Fruit fly (Drosophila melanogaster) whole organism, pupa: ENCODE results near the gene CG15922.

Experiments
- CG10348 ChIP-seq: fragments of 200-800 bp; sonication (Bioruptor generic); IDR thresholded peaks from 2 replicates; pipeline ENCODE4 v1.3.6; 2022; ENCODE audit warnings: missing biosample characterization, missing genetic modification characterization
- CG12605 ChIP-seq: fragments of 200-800 bp; sonication (Bioruptor generic); IDR thresholded peaks from 2 replicates; pipeline ENCODE4 v1.3.6; 2022; ENCODE audit warnings: missing biosample characterization, missing genetic modification characterization
- CG13204 ChIP-seq: fragments of 200-800 bp; sonication (Bioruptor generic); optimal IDR thresholded peaks from 2 replicates; lab custom pipeline; 2018; ENCODE audit warnings: missing biosample characterization, mild to moderate bottlenecking, missing genetic modification characterization, moderate library complexity
- CG14655 ChIP-seq: fragments of 200-800 bp; sonication (Bioruptor generic); optimal IDR thresholded peaks from 3 replicates; lab custom pipeline; 2017; ENCODE audit warnings: mild to moderate bottlenecking, missing biosample characterization, missing genetic modification reagents, missing genetic modification characterization
- CG15710 ChIP-seq: fragments of 200-800 bp; sonication (Bioruptor generic); optimal IDR thresholded peaks from 2 replicates; lab custom pipeline; 2018; ENCODE audit warnings: missing biosample characterization, mild to moderate bottlenecking, missing genetic modification characterization, moderate library complexity
- CG17806 ChIP-seq: fragments of 200-800 bp; sonication (Bioruptor generic); optimal IDR thresholded peaks from 2 replicates; lab custom pipeline; 2018; ENCODE audit warnings: missing biosample characterization, mild to moderate bottlenecking, missing genetic modification characterization, moderate library complexity
- CG32121 ChIP-seq: fragments of 200-800 bp; sonication (Bioruptor generic); IDR thresholded peaks from 2 replicates; pipeline ENCODE4 v1.3.6; 2022; ENCODE audit warnings: missing biosample characterization, missing genetic modification characterization
- CG34367 ChIP-seq: fragments of 200-800 bp; sonication (Bioruptor generic); optimal IDR thresholded peaks from 2 replicates; lab custom pipeline; 2018; ENCODE audit warnings: missing biosample characterization, mild to moderate bottlenecking, missing genetic modification characterization
- CG4496 ChIP-seq: fragments of 200-800 bp; sonication (Bioruptor generic); IDR thresholded peaks from 3 replicates; pipeline ENCODE4 v1.3.6; 2022; ENCODE audit warnings: missing biosample characterization, missing genetic modification characterization
- CG8159 ChIP-seq: fragments of 200-800 bp; sonication (Bioruptor generic); optimal IDR thresholded peaks from 3 replicates; lab custom pipeline; 2018; ENCODE audit warnings: missing biosample characterization, mild to moderate bottlenecking, missing genetic modification characterization, moderate library complexity
- CG8301 ChIP-seq: fragments of 200-800 bp; sonication (Bioruptor generic); optimal IDR thresholded peaks from 2 replicates; lab custom pipeline; 2018; ENCODE audit warnings: missing biosample characterization, mild to moderate bottlenecking, missing genetic modification characterization
- CG9948 ChIP-seq: fragments of 200-800 bp; sonication (Bioruptor generic); optimal IDR thresholded peaks from 2 replicates; lab custom pipeline; 2018; ENCODE audit warnings: missing biosample characterization, mild to moderate bottlenecking, missing genetic modification characterization, moderate library complexity
- D1 ChIP-seq: fragments of 200-800 bp; sonication (Bioruptor generic); optimal IDR thresholded peaks from 2 replicates; lab custom pipeline; 2018; ENCODE audit warnings: missing biosample characterization, mild to moderate bottlenecking, missing genetic modification characterization, moderate library complexity
- EcR ChIP-seq: fragments of 200-800 bp; sonication (Bioruptor generic); optimal IDR thresholded peaks from 3 replicates; lab custom pipeline; 2019; ENCODE audit warnings: missing biosample characterization, missing genetic modification characterization, mild to moderate bottlenecking, moderate library complexity, missing genetic modification reagents
- Ets98B ChIP-seq: fragments of 200-800 bp; sonication (Bioruptor generic); IDR thresholded peaks from 2 replicates; pipeline ENCODE4 v1.3.6; 2022; ENCODE audit warnings: missing biosample characterization, missing genetic modification characterization
- Pif1A ChIP-seq: fragments of 200-800 bp; sonication (Bioruptor generic); optimal IDR thresholded peaks from 3 replicates; lab custom pipeline; 2016; ENCODE audit warnings: missing biosample characterization, missing genetic modification characterization
- Pif1B ChIP-seq: fragments of 200-800 bp; sonication (Bioruptor generic); optimal IDR thresholded peaks from 3 replicates; lab custom pipeline; 2016; ENCODE audit warnings: missing biosample characterization, missing genetic modification characterization
- Snoo ChIP-seq: fragments of 200-800 bp; sonication (Bioruptor generic); optimal IDR thresholded peaks from 3 replicates; lab custom pipeline; 2017; ENCODE audit warnings: missing biosample characterization, mild to moderate bottlenecking, missing genetic modification characterization, inconsistent platforms
- fd96Ca ChIP-seq: fragments of 200-800 bp; sonication (Bioruptor generic); IDR thresholded peaks from 3 replicates; pipeline ENCODE4 v1.3.6; 2022; ENCODE audit warnings: missing biosample characterization, missing genetic modification characterization
- gl ChIP-seq: fragments of 200-800 bp; sonication (Bioruptor generic); optimal IDR thresholded peaks from 2 replicates; lab custom pipeline; 2018; ENCODE audit warnings: missing biosample characterization, mild to moderate bottlenecking, missing genetic modification characterization
- rn ChIP-seq: fragments of 200-800 bp; sonication (Bioruptor generic); IDR thresholded peaks from 2 replicates; pipeline ENCODE4 v1.3.6; 2022; ENCODE audit warnings: missing biosample characterization, missing genetic modification characterization

Gene CG15922

DNA sequence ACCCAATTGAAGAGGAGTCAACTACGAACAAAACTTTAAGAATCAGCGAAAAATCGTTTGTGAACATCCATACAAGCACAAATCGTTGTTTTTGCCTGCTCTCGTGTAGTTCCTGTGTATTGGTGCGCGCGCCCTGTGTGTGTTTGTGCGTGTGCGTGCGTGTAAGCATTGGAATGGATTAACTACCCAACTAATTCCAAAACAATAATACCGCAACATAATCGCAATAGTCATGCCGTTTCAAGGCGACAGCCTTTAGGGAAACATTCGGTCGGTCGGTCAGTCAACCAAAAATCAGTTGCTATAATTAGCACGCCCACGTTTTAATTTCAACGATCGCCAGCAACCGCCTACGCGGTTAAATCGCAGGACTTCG lies 33.4 kb upstream of the CG15922 start:
- TF ChIP-seq Ets98B (no peak), fd96Ca (GFP tag; lab: Robert Waterston, UW) (0 out of 3 replicates have a peak, but pooled peaks have one; percentile 27), CG10348 (GFP tag; lab: Robert Waterston, UW) (no peak)

DNA sequence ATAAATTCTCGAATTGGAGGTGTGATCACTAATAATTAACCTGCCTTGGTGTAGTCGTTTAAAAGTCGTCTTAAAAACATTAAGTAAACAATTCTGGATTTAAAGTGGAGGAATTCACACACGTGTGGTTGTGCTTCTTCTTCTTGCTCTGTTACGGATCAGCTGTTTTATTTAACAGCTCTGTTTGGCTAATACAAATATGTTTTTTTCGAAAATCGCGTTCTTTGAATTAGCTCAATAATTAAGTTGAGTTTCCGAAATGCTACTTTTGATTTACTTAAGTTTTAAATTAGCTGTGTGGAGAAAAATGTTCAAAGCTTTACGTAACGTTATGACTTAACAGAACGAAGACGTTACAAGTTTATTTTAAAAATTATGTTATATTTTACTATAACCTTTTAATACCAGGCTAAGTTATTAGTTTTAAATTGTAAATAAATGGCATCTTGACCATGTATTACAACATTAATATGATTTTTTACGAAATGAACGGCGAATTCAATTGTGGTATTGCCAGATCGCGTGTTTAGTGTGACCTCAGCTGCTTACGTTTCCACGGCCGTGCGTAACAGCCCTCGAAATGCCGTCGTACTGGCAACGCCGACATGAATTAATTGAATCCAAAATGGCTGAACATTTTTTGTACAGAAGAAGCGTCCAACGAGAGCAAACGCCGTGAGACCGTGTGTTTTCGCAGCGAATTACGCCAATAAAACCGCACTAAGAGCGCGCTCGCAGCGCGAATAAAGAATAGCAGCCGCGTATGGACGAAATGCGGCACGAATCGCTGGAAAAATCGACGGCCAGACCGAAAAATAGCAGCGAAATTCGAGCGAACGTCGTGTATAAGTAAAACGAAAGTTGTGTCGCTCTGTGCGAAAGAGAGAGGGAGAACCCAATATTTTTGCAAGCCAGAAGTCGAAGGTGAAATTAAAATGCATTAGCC lies 32.7 kb upstream of the CG15922 start, which contains the start of the genes Pus1 and bon:
Gene Pus1 (minus strand): TSS at position 155 of the 946 bp plus-strand sequence.
Gene bon (plus strand): TSS at position 623 of the 946 bp plus-strand sequence.
- TF ChIP-seq CG4496 (GFP tag; lab: Robert Waterston, UW) (peak; percentile 20; the same call in 1 of the 3 replicates), CG12605 (GFP tag; lab: Robert Waterston, UW) (no peak), EcR (GFP tag; lab: Kevin White, UChicago) (peak; percentile 2)

DNA sequence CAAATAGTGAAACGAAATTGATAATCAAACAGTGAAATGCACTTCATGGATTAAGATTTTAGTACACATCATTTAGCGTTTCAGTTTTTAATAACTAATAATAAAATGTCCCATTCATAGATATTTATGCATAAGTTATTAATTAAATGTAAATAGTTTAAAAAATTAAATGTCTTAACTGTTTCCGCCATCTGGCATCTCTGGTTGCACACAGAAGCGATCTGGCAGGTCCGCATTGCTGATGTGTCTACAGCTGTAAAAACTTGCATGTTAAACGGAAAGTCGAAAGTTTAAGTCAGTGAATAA lies 28.4 kb upstream of the CG15922 start, which contains the start of gene Srp72:
Gene Srp72 (plus strand): TSS at position 232 of the 306 bp plus-strand sequence.
- TF ChIP-seq CG9948 (tag; lab: Kevin White, UChicago) (peak; percentile 10), CG13204 (GFP tag; lab: Kevin White, UChicago) (no peak), CG12605 (GFP tag; lab: Robert Waterston, UW) (peak; percentile 24; the same call in 1 of the 2 replicates), rn (GFP tag; lab: Robert Waterston, UW) (no peak), CG32121 (GFP tag; lab: Robert Waterston, UW) (0 out of 2 replicates have a peak, but pooled peaks have one; percentile 13), CG34367 (tag; lab: Kevin White, UChicago) (no peak), fd96Ca (GFP tag; lab: Robert Waterston, UW) (no peak), CG8159 (tag; lab: Kevin White, UChicago) (peak; percentile 47), CG15710 (tag; lab: Kevin White, UChicago) (peak; percentile 39), CG8301 (tag; lab: Kevin White, UChicago) (no peak), Ets98B (peak; percentile 34), CG17806 (peak; percentile 54), CG4496 (GFP tag; lab: Robert Waterston, UW) (peak; percentile 41; the same call in 2 of the 3 replicates), Pif1A (GFP tag; lab: Kevin White, UChicago) (peak; percentile 6)
- TF ChIP-seq, all 21 proteins: peak for 9

DNA sequence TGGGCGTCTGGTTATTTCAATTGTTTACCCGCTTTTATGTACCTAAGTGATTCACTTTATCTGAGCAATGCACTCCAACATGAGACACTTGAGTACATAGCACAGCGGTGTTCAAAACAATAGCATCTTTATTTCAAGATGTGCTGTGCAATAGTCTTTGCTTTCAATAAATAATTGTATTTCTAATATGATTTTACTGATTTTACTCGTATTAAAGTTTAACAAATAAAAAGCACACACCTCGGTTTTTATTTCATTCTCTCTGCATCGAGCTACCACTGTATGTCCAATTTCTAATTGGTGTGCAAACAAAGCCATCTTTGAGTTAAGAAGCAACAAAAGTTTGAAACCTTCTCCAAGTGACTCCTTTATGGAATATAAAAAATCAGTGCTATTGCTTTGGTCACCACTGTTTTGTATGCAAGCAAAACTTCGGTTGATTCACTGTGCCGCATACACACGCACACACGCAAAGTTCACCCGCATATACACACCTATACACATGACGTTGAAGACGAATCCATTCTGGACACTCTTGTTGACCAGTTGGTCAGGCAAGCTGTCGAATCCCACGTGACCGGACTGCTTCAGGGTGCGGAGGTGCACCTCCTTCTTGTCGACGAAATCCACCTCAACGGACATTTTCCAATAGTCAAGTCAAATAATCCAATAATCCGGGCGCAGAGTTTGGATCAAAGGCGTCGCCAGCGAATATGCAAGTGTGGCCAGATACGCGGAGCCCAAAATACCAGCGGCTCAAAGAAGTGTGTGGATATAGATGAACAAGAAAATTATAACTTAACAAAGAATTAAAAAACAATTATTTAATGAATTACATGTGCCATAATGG lies 27.8 kb upstream of the CG15922 start, which contains the start of gene Septin2:
Gene Septin2 (minus strand): TSS at position 727 of the 850 bp plus-strand sequence.
- TF ChIP-seq CG15710 (tag; lab: Kevin White, UChicago): peak; percentile 87
- TF ChIP-seq fd96Ca (GFP tag; lab: Robert Waterston, UW): peak; percentile 84
- TF ChIP-seq CG17806: peak; percentile 91
- TF ChIP-seq CG13204 (GFP tag; lab: Kevin White, UChicago): peak; percentile 57
- peak; percentile 80 for TF ChIP-seq CG34367 (tag; lab: Kevin White, UChicago)
- peak; percentile 80 for TF ChIP-seq CG32121 (GFP tag; lab: Robert Waterston, UW)
- TF ChIP-seq Snoo: peak; percentile 91
- TF ChIP-seq CG12605 (GFP tag; lab: Robert Waterston, UW): peak; percentile 61
- TF ChIP-seq Pif1B (GFP tag; lab: Kevin White, UChicago): no peak
- TF ChIP-seq CG8301 (tag; lab: Kevin White, UChicago): peak; percentile 95
- TF ChIP-seq CG8159 (tag; lab: Kevin White, UChicago): peak; percentile 94
- no peak for TF ChIP-seq D1 (tag; lab: Kevin White, UChicago)
- peak; percentile 85 for TF ChIP-seq CG4496 (GFP tag; lab: Robert Waterston, UW)
- TF ChIP-seq CG10348 (GFP tag; lab: Robert Waterston, UW): peak; percentile 42; the same call in 1 of the 2 replicates
- peak; percentile 68 for TF ChIP-seq gl (tag; lab: Kevin White, UChicago)
- TF ChIP-seq rn (GFP tag; lab: Robert Waterston, UW): peak; percentile 74
- peak; percentile 63 for TF ChIP-seq EcR (GFP tag; lab: Kevin White, UChicago)
- peak; percentile 95 for TF ChIP-seq CG14655 (GFP tag; lab: Kevin White, UChicago)
- TF ChIP-seq CG9948 (tag; lab: Kevin White, UChicago): peak; percentile 91
- TF ChIP-seq Pif1A (GFP tag; lab: Kevin White, UChicago): peak; percentile 53
- TF ChIP-seq Ets98B: peak; percentile 75
- TF ChIP-seq, all 21 proteins: peak for 19

DNA sequence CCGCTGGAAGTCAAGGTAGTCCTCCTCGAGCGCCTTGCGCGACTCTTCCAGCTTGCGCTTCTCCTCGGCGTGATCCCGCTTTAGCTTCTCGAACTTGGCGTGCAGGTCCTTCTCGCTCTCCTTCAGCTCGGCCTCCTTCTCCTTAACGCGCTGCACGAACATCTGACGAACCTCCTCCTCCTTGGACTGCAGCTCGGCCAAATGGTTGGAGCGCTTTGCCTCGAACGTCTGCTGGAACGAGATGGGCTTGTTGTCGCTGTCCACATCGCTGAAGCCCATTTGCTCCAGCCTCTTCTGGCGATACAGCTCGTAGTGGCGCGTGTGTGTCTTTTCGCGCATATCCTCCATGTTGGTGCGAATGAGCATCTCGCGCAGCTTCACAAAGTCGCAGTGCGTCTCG lies 26.3 kb upstream of the CG15922 start:
- no peak for TF ChIP-seq Snoo
- TF ChIP-seq CG8301 (tag; lab: Kevin White, UChicago): no peak
- TF ChIP-seq Pif1B (GFP tag; lab: Kevin White, UChicago): no peak
- TF ChIP-seq CG17806: no peak
- no peak for TF ChIP-seq D1 (tag; lab: Kevin White, UChicago)
- no peak for TF ChIP-seq CG8159 (tag; lab: Kevin White, UChicago)
- TF ChIP-seq CG14655 (GFP tag; lab: Kevin White, UChicago): no peak
